Fruit fly (Drosophila melanogaster) whole organism, embryonic: ENCODE measurements around the gene Dus1.

Experiments
- Abd-B ChIP-seq: fragments of 200-800 bp; sonication (Bioruptor generic); optimal IDR thresholded peaks from 2 replicates; lab custom pipeline; 2018; ENCODE audit warnings: missing biosample characterization, mild to moderate bottlenecking, missing genetic modification characterization, moderate library complexity
- Asciz ChIP-seq: fragments of 200-800 bp; sonication (Bioruptor generic); optimal IDR thresholded peaks from 2 replicates; lab custom pipeline; 2017; ENCODE audit warnings: missing biosample characterization, mild to moderate bottlenecking, missing genetic modification characterization, missing genetic modification reagents
- CG10147 ChIP-seq: fragments of 200-800 bp; sonication (Bioruptor generic); optimal IDR thresholded peaks from 2 replicates; lab custom pipeline; 2019; ENCODE audit warnings: missing biosample characterization, mild to moderate bottlenecking, missing genetic modification characterization, moderate library complexity
- CG12071 ChIP-seq: fragments of 200-800 bp; sonication (Bioruptor generic); optimal IDR thresholded peaks from 3 replicates; lab custom pipeline; 2018; ENCODE audit warnings: missing biosample characterization, mild to moderate bottlenecking, missing genetic modification characterization
- CG12769 ChIP-seq: fragments of 200-800 bp; sonication (Bioruptor generic); optimal IDR thresholded peaks from 2 replicates; lab custom pipeline; 2019; ENCODE audit warnings: missing biosample characterization, mild to moderate bottlenecking, missing genetic modification characterization, moderate library complexity
- CG13123 ChIP-seq: fragments of 200-800 bp; sonication (Bioruptor generic); optimal IDR thresholded peaks from 2 replicates; lab custom pipeline; 2016; ENCODE audit warnings: missing biosample characterization, missing genetic modification characterization
- CG13775 ChIP-seq: fragments of 200-800 bp; sonication (Bioruptor generic); optimal IDR thresholded peaks from 3 replicates; lab custom pipeline; 2017; ENCODE audit warnings: missing biosample characterization, mild to moderate bottlenecking, missing genetic modification characterization
- CG1529 ChIP-seq: fragments of 200-800 bp; sonication (Bioruptor generic); optimal IDR thresholded peaks from 3 replicates; lab custom pipeline; 2018; ENCODE audit warnings: missing biosample characterization, missing genetic modification characterization
- CG16779 ChIP-seq: fragments of 200-800 bp; sonication (Bioruptor generic); IDR thresholded peaks from 2 replicates; pipeline ENCODE4 v1.3.6; 2022; ENCODE audit warnings: missing biosample characterization, missing genetic modification characterization
- CG1832 ChIP-seq: fragments of 200-800 bp; sonication (Bioruptor generic); optimal IDR thresholded peaks from 2 replicates; lab custom pipeline; 2017; ENCODE audit warnings: missing biosample characterization, mild to moderate bottlenecking, missing genetic modification characterization, inconsistent platforms
- CG18599 ChIP-seq: fragments of 200-800 bp; sonication (Bioruptor generic); optimal IDR thresholded peaks from 3 replicates; lab custom pipeline; 2017; ENCODE audit warnings: missing biosample characterization, missing genetic modification characterization, mild to moderate bottlenecking, moderate library complexity, missing genetic modification reagents
- CG2129 ChIP-seq: fragments of 200-800 bp; sonication (Bioruptor generic); IDR thresholded peaks from 2 replicates; pipeline ENCODE4 v1.3.6; 2022; ENCODE audit warnings: missing biosample characterization, missing genetic modification characterization; ENCODE audit not compliant: partially characterized antibody
- CG2875 ChIP-seq: fragments of 200-800 bp; sonication (Bioruptor generic); optimal IDR thresholded peaks from 2 replicates; lab custom pipeline; 2017; ENCODE audit warnings: missing biosample characterization, mild to moderate bottlenecking, missing genetic modification characterization, missing genetic modification reagents
- CG3163 ChIP-seq: fragments of 200-800 bp; sonication (Bioruptor generic); optimal IDR thresholded peaks from 3 replicates; lab custom pipeline; 2016; ENCODE audit warnings: missing biosample characterization, missing genetic modification characterization
- CG3407 ChIP-seq: fragments of 200-800 bp; sonication (Bioruptor generic); optimal IDR thresholded peaks from 2 replicates; lab custom pipeline; 2018; ENCODE audit warnings: missing biosample characterization, mild to moderate bottlenecking, missing genetic modification characterization
- CG4360 ChIP-seq: fragments of 200-800 bp; sonication (Bioruptor generic); IDR thresholded peaks from 2 replicates; pipeline ENCODE4 v1.3.6; 2022; ENCODE audit warnings: missing biosample characterization, missing genetic modification characterization
- CG4424 ChIP-seq: fragments of 200-800 bp; sonication (Bioruptor generic); optimal IDR thresholded peaks from 3 replicates; lab custom pipeline; 2016; ENCODE audit warnings: missing biosample characterization, missing genetic modification characterization
- CTCF ChIP-seq: fragments of 200-800 bp; sonication (Bioruptor generic); optimal IDR thresholded peaks from 2 replicates; lab custom pipeline; 2017; ENCODE audit warnings: missing biosample characterization, mild to moderate bottlenecking, missing genetic modification characterization, moderate library complexity
- CoRest ChIP-seq: fragments of 200-800 bp; sonication (Bioruptor generic); optimal IDR thresholded peaks from 3 replicates; lab custom pipeline; 2018; ENCODE audit warnings: missing biosample characterization, mild to moderate bottlenecking, missing genetic modification characterization, moderate library complexity
- D19B ChIP-seq: fragments of 200-800 bp; sonication (Bioruptor generic); optimal IDR thresholded peaks from 2 replicates; lab custom pipeline; 2017; ENCODE audit warnings: missing biosample characterization, mild to moderate bottlenecking, missing genetic modification characterization
- Dip2 ChIP-seq: fragments of 200-800 bp; sonication (Bioruptor generic); IDR thresholded peaks from 2 replicates; pipeline ENCODE4 v1.3.6; 2022; ENCODE audit warnings: missing biosample characterization, missing genetic modification characterization
- Ets97D ChIP-seq: fragments of 200-800 bp; sonication (Bioruptor generic); optimal IDR thresholded peaks from 3 replicates; lab custom pipeline; 2016; ENCODE audit warnings: missing biosample characterization, missing genetic modification characterization
- Fer1 ChIP-seq: fragments of 200-800 bp; sonication (Bioruptor generic); optimal IDR thresholded peaks from 2 replicates; lab custom pipeline; 2017; ENCODE audit warnings: missing biosample characterization, mild to moderate bottlenecking, missing genetic modification characterization
- Gug ChIP-seq: fragments of 200-800 bp; sonication (Bioruptor generic); IDR thresholded peaks from 4 replicates; pipeline ENCODE4 v1.3.6; 2022; ENCODE audit warnings: missing biosample characterization, missing genetic modification characterization
- Jarid2 ChIP-seq: fragments of 200-800 bp; sonication (Bioruptor generic); optimal IDR thresholded peaks from 3 replicates; lab custom pipeline; 2017; ENCODE audit warnings: mild to moderate bottlenecking, missing biosample characterization, missing genetic modification reagents, missing genetic modification characterization
- Ptx1 ChIP-seq: fragments of 200-800 bp; sonication (Bioruptor generic); IDR thresholded peaks from 2 replicates; pipeline ENCODE4 v1.3.6; 2022; ENCODE audit warnings: missing biosample characterization, missing genetic modification characterization
- Sox102F ChIP-seq: fragments of 200-800 bp; sonication (Bioruptor generic); optimal IDR thresholded peaks from 2 replicates; lab custom pipeline; 2018; ENCODE audit warnings: missing biosample characterization, mild to moderate bottlenecking, missing genetic modification characterization, moderate library complexity
- Ssrp ChIP-seq: fragments of 200-800 bp; sonication (Bioruptor generic); optimal IDR thresholded peaks from 2 replicates; lab custom pipeline; 2018; ENCODE audit warnings: missing biosample characterization, mild to moderate bottlenecking, missing genetic modification characterization, moderate library complexity
- Usf ChIP-seq: fragments of 200-800 bp; sonication (Bioruptor generic); optimal IDR thresholded peaks from 2 replicates; lab custom pipeline; 2017; ENCODE audit warnings: missing genotype, missing biosample characterization, missing genetic modification characterization
- Vsx1 ChIP-seq: fragments of 200-800 bp; sonication (Bioruptor generic); optimal IDR thresholded peaks from 2 replicates; lab custom pipeline; 2017; ENCODE audit warnings: missing biosample characterization, mild to moderate bottlenecking, missing genetic modification characterization, missing genetic modification reagents
- br ChIP-seq: fragments of >200 bp; optimal IDR thresholded peaks from 2 replicates; lab custom pipeline; 2017
- caup ChIP-seq: fragments of 200-800 bp; sonication (Bioruptor generic); optimal IDR thresholded peaks from 3 replicates; lab custom pipeline; 2017; ENCODE audit warnings: missing biosample characterization, mild to moderate bottlenecking, missing genetic modification characterization, moderate library complexity; ENCODE audit not compliant: severe bottlenecking
- chinmo ChIP-seq: fragments of 200-800 bp; sonication (Bioruptor generic); IDR thresholded peaks from 4 replicates; pipeline ENCODE4 v1.3.6; 2022; ENCODE audit warnings: missing biosample characterization, missing genetic modification characterization; ENCODE audit not compliant: partially characterized antibody
- crp ChIP-seq, 2 experiments: fragments of 200-800 bp; sonication (Bioruptor generic); optimal IDR thresholded peaks; 2 replicates in 1 of 2; 3 replicates in 1 of 2; lab custom pipeline; 2017; ENCODE audit warnings: missing biosample characterization in 2 of 2, missing genetic modification characterization in 2 of 2, mild to moderate bottlenecking in 1 of 2, moderate library complexity in 1 of 2
- fu2 ChIP-seq: fragments of 200-800 bp; sonication (Bioruptor generic); optimal IDR thresholded peaks from 2 replicates; lab custom pipeline; 2016; ENCODE audit warnings: missing biosample characterization, missing genetic modification characterization
- gfzf ChIP-seq: fragments of 200-800 bp; sonication (Bioruptor generic); optimal IDR thresholded peaks from 2 replicates; lab custom pipeline; 2016; ENCODE audit warnings: missing biosample characterization, mild to moderate bottlenecking, missing genetic modification characterization, moderate library complexity
- hbn ChIP-seq: fragments of 200-800 bp; sonication (Bioruptor generic); IDR thresholded peaks from 2 replicates; pipeline ENCODE4 v1.3.6; 2022; ENCODE audit warnings: missing biosample characterization, missing genetic modification characterization; ENCODE audit not compliant: partially characterized antibody
- hkb ChIP-seq, 2 experiments: fragments of 200-800 bp in 1 of 2; fragments of >200 bp in 1 of 2; sonication (Bioruptor generic) in 1 of 2; IDR thresholded peaks in 1 of 2; optimal IDR thresholded peaks in 1 of 2; 2 replicates each; pipeline versions ENCODE4 v1.3.6 to Lab custom; 2017 to 2022; ENCODE audit warnings: missing biosample characterization in 1 of 2, missing genetic modification characterization in 1 of 2
- jigr1 ChIP-seq: fragments of 200-800 bp; sonication (Bioruptor generic); IDR thresholded peaks from 3 replicates; pipeline ENCODE4 v1.3.6; 2022; ENCODE audit warnings: missing biosample characterization, missing genetic modification characterization
- lmd ChIP-seq: fragments of 200-800 bp; sonication (Bioruptor generic); IDR thresholded peaks from 2 replicates; pipeline ENCODE4 v1.3.6; 2022; ENCODE audit warnings: missing biosample characterization, missing genetic modification characterization
- nmo ChIP-seq: fragments of 200-800 bp; sonication (Bioruptor generic); optimal IDR thresholded peaks from 2 replicates; lab custom pipeline; 2018; ENCODE audit warnings: missing biosample characterization, mild to moderate bottlenecking, missing genetic modification characterization, moderate library complexity
- peb ChIP-seq: fragments of 200-800 bp; sonication (Bioruptor generic); IDR thresholded peaks from 2 replicates; pipeline ENCODE4 v1.3.6; 2022; ENCODE audit warnings: missing biosample characterization, missing genetic modification characterization
- sc ChIP-seq, 3 experiments: fragments of >200 bp in 2 of 3; fragments of 200-800 bp in 1 of 3; sonication (Bioruptor generic) in 1 of 3; optimal IDR thresholded peaks; 2 replicates in 2 of 3; 3 replicates in 1 of 3; lab custom pipeline; 2017; ENCODE audit warnings: mild to moderate bottlenecking in 1 of 3, missing biosample characterization in 1 of 3, missing genetic modification characterization in 1 of 3, missing genetic modification reagents in 1 of 3
- sim ChIP-seq: fragments of 200-800 bp; sonication (Bioruptor generic); IDR thresholded peaks from 2 replicates; pipeline ENCODE4 v1.3.6; 2022; ENCODE audit warnings: missing biosample characterization, missing genetic modification characterization
- slbo ChIP-seq: fragments of 200-800 bp; sonication (Bioruptor generic); IDR thresholded peaks from 2 replicates; pipeline ENCODE4 v1.3.6; 2022; ENCODE audit warnings: missing biosample characterization, missing genetic modification characterization
- slou ChIP-seq: fragments of 200-800 bp; sonication (Bioruptor generic); optimal IDR thresholded peaks from 3 replicates; lab custom pipeline; 2016; ENCODE audit warnings: missing biosample characterization, missing genetic modification characterization
- ssp ChIP-seq: fragments of 200-800 bp; sonication (Bioruptor generic); IDR thresholded peaks from 2 replicates; pipeline ENCODE4 v1.3.6; 2022; ENCODE audit warnings: missing biosample characterization, missing genetic modification characterization
- tgo ChIP-seq: fragments of 200-800 bp; sonication (Bioruptor generic); IDR thresholded peaks from 3 replicates; pipeline ENCODE4 v1.3.6; 2022; ENCODE audit warnings: missing biosample characterization, missing genetic modification characterization
- tio ChIP-seq: fragments of 200-800 bp; sonication (Bioruptor generic); optimal IDR thresholded peaks from 2 replicates; lab custom pipeline; 2017; ENCODE audit warnings: missing biosample characterization, missing genetic modification characterization, inconsistent platforms

The Dus1 gene

DNA sequence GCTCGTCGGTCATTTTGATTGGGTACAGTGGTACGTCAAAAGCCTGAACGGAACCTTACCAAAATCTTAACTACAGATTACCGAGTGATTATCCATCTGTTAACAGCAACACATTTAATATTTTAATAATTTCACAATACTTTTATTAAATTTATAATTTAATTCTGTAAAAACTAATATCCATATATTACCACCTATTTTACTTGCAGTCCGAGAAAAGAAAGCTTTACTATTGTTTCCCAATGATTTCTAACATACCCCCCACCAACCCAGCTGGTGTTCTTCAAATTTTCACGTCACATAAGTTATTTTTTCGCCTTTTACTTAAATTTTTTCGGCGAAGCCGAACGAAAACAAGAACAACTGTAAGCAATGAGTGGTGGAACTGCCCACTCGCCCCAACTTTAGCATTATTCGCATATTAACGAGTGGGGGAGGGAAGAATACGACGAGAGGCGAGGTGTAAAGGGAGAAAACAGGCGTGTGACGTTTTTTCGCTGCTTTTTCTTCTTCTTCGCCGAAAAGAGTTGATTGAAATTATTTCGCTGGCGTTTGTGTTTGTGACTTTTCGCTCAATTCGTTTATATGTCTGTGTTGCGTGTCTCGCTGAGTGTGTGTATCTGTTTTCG lies 23.6 kb downstream of the Dus1 start (continued):
- TF ChIP-seq gfzf (GFP tag; lab: Kevin White, UChicago) (no peak), CG2129 (no peak), tgo (GFP tag; lab: Robert Waterston, UW) (peak; percentile 31; the same call in 1 of the 3 replicates), hkb (optimal IDR thresholded peaks at IDR 0.05; lab: Kevin White, UChicago) (no peak), hkb (GFP tag; IDR thresholded peaks at IDR 0.05; lab: Robert Waterston, UW) (no peak), lmd (GFP tag; lab: Robert Waterston, UW) (peak; percentile 55; the same call in 1 of the 2 replicates), slou (GFP tag; lab: Kevin White, UChicago) (no peak), crp (GFP tag; optimal IDR thresholded peaks at IDR 0.05; lab: Kevin White, UChicago) (no peak), Gug (GFP tag; lab: Robert Waterston, UW) (peak; percentile 8; the same call in 2 of the 4 replicates), Abd-B (GFP tag; lab: Kevin White, UChicago) (peak; percentile 15), CG4360 (GFP tag; lab: Robert Waterston, UW) (no peak; the same call in 1 of the 2 replicates), CG13123 (GFP tag; lab: Kevin White, UChicago) (no peak), CG10147 (GFP tag; lab: Kevin White, UChicago) (peak; percentile 44), hbn (GFP tag; lab: Robert Waterston, UW) (no peak), Jarid2 (GFP tag; lab: Kevin White, UChicago) (no peak), D19B (GFP tag; lab: Kevin White, UChicago) (peak; percentile 73), Vsx1 (GFP tag; lab: Kevin White, UChicago) (peak; percentile 14), CG3407 (GFP tag; lab: Kevin White, UChicago) (peak; percentile 9), Asciz (GFP tag; lab: Kevin White, UChicago) (peak; percentile 9), CTCF (no peak), CG2875 (no peak), tio (peak; percentile 33), Ptx1 (peak; percentile 55), ssp (GFP tag; lab: Robert Waterston, UW) (no peak), CG13775 (GFP tag; lab: Kevin White, UChicago) (peak; percentile 69), CG16779 (no peak), caup (GFP tag; lab: Kevin White, UChicago) (peak; percentile 33), Sox102F (peak; percentile 52), fu2 (GFP tag; lab: Kevin White, UChicago) (no peak), peb (GFP tag; lab: Robert Waterston, UW) (no peak), chinmo (GFP tag; lab: Robert Waterston, UW) (peak; percentile 91; the same call in 3 of the 4 replicates), CG18599 (GFP tag; lab: Kevin White, UChicago) (peak; percentile 89), CG12769 (tag; lab: Kevin White, UChicago) (peak; percentile 77), Dip2 (GFP tag; lab: Robert Waterston, UW) (no peak), jigr1 (no peak), slbo (peak; percentile 75), CG1529 (GFP tag; lab: Kevin White, UChicago) (no peak), CG1832 (GFP tag; lab: Kevin White, UChicago) (no peak), Fer1 (GFP tag; lab: Kevin White, UChicago) (peak; percentile 69), Ssrp (tag; lab: Kevin White, UChicago) (peak; percentile 24), sc (optimal IDR thresholded peaks at IDR 0.05; lab: Kevin White, UChicago) (no peak), sc (GFP tag; optimal IDR thresholded peaks at IDR 0.05; lab: Kevin White, UChicago) (peak; percentile 0), nmo (GFP tag; lab: Kevin White, UChicago) (peak; percentile 40), CG12071 (GFP tag; lab: Kevin White, UChicago) (peak; percentile 9), sim (GFP tag; lab: Robert Waterston, UW) (no peak), br (lab: Kevin White, UChicago) (no peak), CG4424 (GFP tag; lab: Kevin White, UChicago) (peak; percentile 37), Ets97D (GFP tag; lab: Kevin White, UChicago) (no peak), CoRest (peak; percentile 60), CG3163 (GFP tag; lab: Kevin White, UChicago) (no peak), Usf (GFP tag; lab: Kevin White, UChicago) (peak; percentile 19)
